Fruit fly (Drosophila melanogaster) whole organism, prepupa: ENCODE data around the gene CG31493.
A peak's percentile ranks its signal among the peaks of the same experiment; 100 is the strongest.

Experiments used
- CG16779 ChIP-seq: fragments of 200-800 bp; sonication (Bioruptor generic); optimal IDR thresholded peaks from 3 replicates; lab custom pipeline; 2017; ENCODE audit warnings: missing biosample characterization, mild to moderate bottlenecking, missing genetic modification characterization
- salr ChIP-seq, 2 experiments: fragments of 200-800 bp; sonication (Bioruptor generic); optimal IDR thresholded peaks; 3 replicates each; lab custom pipeline; 2016 to 2018; ENCODE audit warnings: missing biosample characterization in 2 of 2, missing genetic modification characterization in 2 of 2, mild to moderate bottlenecking in 1 of 2
- svp ChIP-seq: fragments of 200-800 bp; sonication (Bioruptor generic); peaks from one replicate; lab custom pipeline; 2016; ENCODE audit warnings: missing biosample characterization, missing genetic modification characterization

DNA sequence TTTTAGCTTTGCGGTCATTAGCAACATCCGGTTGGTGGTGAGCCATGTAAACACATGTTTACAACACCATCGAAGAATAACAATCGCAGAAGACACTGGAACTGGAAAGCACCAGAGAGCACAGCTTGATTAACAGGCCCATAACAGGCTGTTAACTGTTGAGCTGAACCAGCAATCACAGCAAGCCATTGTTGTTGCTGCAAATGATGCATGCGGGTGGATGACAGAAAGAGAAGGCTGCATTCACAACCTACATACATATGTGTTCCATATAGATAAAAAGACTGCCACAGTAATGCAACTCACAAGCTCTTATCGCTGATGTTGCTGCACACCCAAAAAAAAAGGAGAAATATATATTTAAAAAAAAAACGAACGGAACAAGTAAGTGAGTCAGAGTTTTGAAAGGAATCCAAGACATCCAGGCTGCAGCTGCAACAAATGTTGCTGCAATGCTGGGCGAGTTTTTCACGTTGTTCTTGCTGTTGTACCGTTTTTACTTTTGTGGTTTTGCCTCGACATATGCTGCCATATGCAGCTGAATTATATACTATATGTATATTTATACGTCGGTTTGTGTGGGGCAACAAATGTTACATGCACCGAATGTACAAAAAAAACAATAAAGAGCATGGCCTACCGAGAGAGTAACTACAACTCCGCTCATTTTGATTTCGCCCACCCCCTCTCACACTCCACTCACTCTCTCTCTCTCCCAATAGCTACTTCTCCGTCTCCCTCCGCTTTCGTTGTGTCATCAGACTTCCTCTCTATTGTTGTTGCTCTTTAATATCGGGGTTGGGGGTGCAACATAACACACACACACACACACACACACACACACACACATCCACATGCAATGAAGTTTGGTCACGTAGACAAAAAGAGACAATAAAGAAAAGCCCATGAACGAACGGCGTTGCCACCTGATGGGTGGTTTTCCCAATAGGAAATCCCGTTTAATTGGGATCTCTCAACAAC, 28.2 kb upstream of the CG31493 start:
- TF ChIP-seq svp (GFP tag; lab: Kevin White, UChicago) (peak; percentile 60), salr (GFP tag; optimal IDR thresholded peaks at IDR 0.05; lab: Kevin White, UChicago) (no peak), CG16779 (tag; lab: Kevin White, UChicago) (peak; percentile 6)
